Fruit fly (Drosophila melanogaster) whole organism, prepupa: ENCODE data around the gene ND-42.
A peak's percentile ranks its signal among the peaks of the same experiment; 100 is the strongest.

Experiments used
- CG10631 ChIP-seq: fragments of 200-800 bp; sonication (Bioruptor generic); optimal IDR thresholded peaks from 2 replicates; lab custom pipeline; 2016; ENCODE audit warnings: missing biosample characterization, missing genetic modification characterization
- CG10669 ChIP-seq: fragments of 200-800 bp; sonication (Bioruptor generic); optimal IDR thresholded peaks from 3 replicates; lab custom pipeline; 2018; ENCODE audit warnings: missing biosample characterization, mild to moderate bottlenecking, missing genetic modification characterization, moderate library complexity
- CG11294 ChIP-seq: fragments of 200-800 bp; sonication (Bioruptor generic); IDR thresholded peaks from 2 replicates; pipeline ENCODE4 v1.3.6; 2022; ENCODE audit warnings: missing biosample characterization, missing genetic modification characterization
- CG11902 ChIP-seq: fragments of 200-800 bp; sonication (Bioruptor generic); optimal IDR thresholded peaks from 3 replicates; lab custom pipeline; 2016; ENCODE audit warnings: missing biosample characterization, missing genetic modification characterization
- CG15336 ChIP-seq: fragments of 200-800 bp; sonication (Bioruptor generic); IDR thresholded peaks from 2 replicates; pipeline ENCODE4 v1.3.6; 2022; ENCODE audit warnings: missing biosample characterization, missing genetic modification characterization
- CG1621 ChIP-seq: fragments of 200-800 bp; sonication (Bioruptor generic); optimal IDR thresholded peaks from 3 replicates; lab custom pipeline; 2018; ENCODE audit warnings: missing biosample characterization, mild to moderate bottlenecking, missing genetic modification characterization
- CG16779 ChIP-seq: fragments of 200-800 bp; sonication (Bioruptor generic); optimal IDR thresholded peaks from 3 replicates; lab custom pipeline; 2017; ENCODE audit warnings: missing biosample characterization, mild to moderate bottlenecking, missing genetic modification characterization
- CG3032 ChIP-seq: fragments of 200-800 bp; optimal IDR thresholded peaks from 2 replicates; lab custom pipeline; 2019; ENCODE audit warnings: missing biosample characterization, mild to moderate bottlenecking, missing genetic modification characterization, moderate library complexity
- CG31627 ChIP-seq: fragments of 200-800 bp; sonication (Bioruptor generic); optimal IDR thresholded peaks from 3 replicates; lab custom pipeline; 2016; ENCODE audit warnings: missing biosample characterization, missing genetic modification characterization
- CG32006 ChIP-seq: fragments of 200-800 bp; sonication (Bioruptor generic); optimal IDR thresholded peaks from 3 replicates; lab custom pipeline; 2017; ENCODE audit warnings: missing biosample characterization, mild to moderate bottlenecking, missing genetic modification characterization
- CG34406 ChIP-seq: fragments of 200-800 bp; sonication (Bioruptor generic); optimal IDR thresholded peaks from 3 replicates; lab custom pipeline; 2016; ENCODE audit warnings: missing biosample characterization, missing genetic modification characterization
- CG4318 ChIP-seq: fragments of 200-800 bp; sonication (Bioruptor generic); optimal IDR thresholded peaks from 3 replicates; lab custom pipeline; 2017; ENCODE audit warnings: missing biosample characterization, mild to moderate bottlenecking, missing genetic modification characterization
- CG6163 ChIP-seq: fragments of 200-800 bp; sonication (Bioruptor generic); IDR thresholded peaks from 3 replicates; pipeline ENCODE4 v1.3.6; 2022; ENCODE audit warnings: missing biosample characterization, missing genetic modification characterization
- CG6276 ChIP-seq: fragments of 200-800 bp; sonication (Bioruptor generic); optimal IDR thresholded peaks from 2 replicates; lab custom pipeline; 2017; ENCODE audit warnings: missing biosample characterization, mild to moderate bottlenecking, missing genetic modification characterization
- CG6792 ChIP-seq: fragments of 200-800 bp; sonication (Bioruptor generic); optimal IDR thresholded peaks from 3 replicates; lab custom pipeline; 2016; ENCODE audit warnings: missing biosample characterization, missing genetic modification characterization
- CG6854 ChIP-seq: fragments of 200-800 bp; sonication (Bioruptor generic); optimal IDR thresholded peaks from 2 replicates; lab custom pipeline; 2017; ENCODE audit warnings: missing biosample characterization, mild to moderate bottlenecking, missing genetic modification characterization
- CG7368 ChIP-seq: fragments of 200-800 bp; sonication (Bioruptor generic); optimal IDR thresholded peaks from 3 replicates; lab custom pipeline; 2016; ENCODE audit warnings: missing biosample characterization, missing genetic modification characterization
- CG8119 ChIP-seq: fragments of 200-800 bp; sonication (Bioruptor generic); IDR thresholded peaks from 3 replicates; pipeline ENCODE4 v1.3.6; 2022; ENCODE audit warnings: missing biosample characterization, missing genetic modification characterization
- CG8319 ChIP-seq: fragments of 200-800 bp; sonication (Bioruptor generic); optimal IDR thresholded peaks from 3 replicates; lab custom pipeline; 2016; ENCODE audit warnings: missing biosample characterization, missing genetic modification characterization
- CG8632 ChIP-seq: fragments of 200-800 bp; sonication (Bioruptor generic); optimal IDR thresholded peaks from 3 replicates; lab custom pipeline; 2016; ENCODE audit warnings: missing biosample characterization, missing genetic modification characterization
- CG9139 ChIP-seq: fragments of 200-800 bp; sonication (Bioruptor generic); optimal IDR thresholded peaks from 3 replicates; lab custom pipeline; 2017; ENCODE audit warnings: missing biosample characterization, mild to moderate bottlenecking, missing genetic modification characterization
- Eip75B ChIP-seq: fragments of 200-800 bp; sonication (Bioruptor generic); optimal IDR thresholded peaks from 3 replicates; lab custom pipeline; 2016; ENCODE audit warnings: missing biosample characterization, missing genetic modification characterization
- Eip78C ChIP-seq: fragments of 200-800 bp; sonication (Bioruptor generic); peaks from one replicate; lab custom pipeline; 2016; ENCODE audit warnings: missing biosample characterization, missing genetic modification characterization
- Ets96B ChIP-seq: fragments of 200-800 bp; optimal IDR thresholded peaks from 2 replicates; lab custom pipeline; 2019; ENCODE audit warnings: missing biosample characterization, mild to moderate bottlenecking, missing genetic modification characterization, moderate library complexity
- Hr38 ChIP-seq: sonication (Bioruptor generic); optimal IDR thresholded peaks from 2 replicates; lab custom pipeline; 2016; ENCODE audit warnings: missing biosample characterization, missing genetic modification characterization
- Hr39 ChIP-seq: fragments of 200-800 bp; sonication (Bioruptor generic); optimal IDR thresholded peaks from 2 replicates; lab custom pipeline; 2016; ENCODE audit warnings: missing biosample characterization, missing genetic modification characterization
- Lpt ChIP-seq: fragments of 200-800 bp; sonication (Bioruptor generic); optimal IDR thresholded peaks from 3 replicates; lab custom pipeline; 2016; ENCODE audit warnings: missing biosample characterization, missing genetic modification characterization
- Met ChIP-seq: fragments of 200-800 bp; sonication (Bioruptor generic); optimal IDR thresholded peaks from 3 replicates; lab custom pipeline; 2016; ENCODE audit warnings: missing biosample characterization, missing genetic modification characterization
- OdsH ChIP-seq: fragments of 200-800 bp; sonication (Bioruptor generic); optimal IDR thresholded peaks from 3 replicates; lab custom pipeline; 2016; ENCODE audit warnings: missing biosample characterization, missing genetic modification characterization
- Smox ChIP-seq: fragments of 200-800 bp; sonication (Bioruptor generic); optimal IDR thresholded peaks from 3 replicates; lab custom pipeline; 2016; ENCODE audit warnings: missing biosample characterization, missing genetic modification characterization
- Sox102F ChIP-seq: fragments of 200-800 bp; sonication (Bioruptor generic); optimal IDR thresholded peaks from 2 replicates; lab custom pipeline; 2016; ENCODE audit warnings: missing biosample characterization, mild to moderate bottlenecking, missing genetic modification characterization
- Sox14 ChIP-seq: fragments of 200-800 bp; sonication (Bioruptor generic); optimal IDR thresholded peaks from 3 replicates; lab custom pipeline; 2016; ENCODE audit warnings: missing biosample characterization, missing genetic modification characterization
- Sox15 ChIP-seq: fragments of 200-800 bp; sonication (Bioruptor generic); optimal IDR thresholded peaks from 3 replicates; lab custom pipeline; 2016; ENCODE audit warnings: missing biosample characterization, missing genetic modification characterization
- achi ChIP-seq: fragments of 200-800 bp; sonication (Bioruptor generic); optimal IDR thresholded peaks from 3 replicates; lab custom pipeline; 2016; ENCODE audit warnings: missing biosample characterization, missing genetic modification characterization
- acj6 ChIP-seq: fragments of 200-800 bp; sonication (Bioruptor generic); optimal IDR thresholded peaks from 3 replicates; lab custom pipeline; 2016; ENCODE audit warnings: missing biosample characterization, missing genetic modification characterization
- cyc ChIP-seq: fragments of 200-800 bp; sonication (Bioruptor generic); optimal IDR thresholded peaks from 3 replicates; lab custom pipeline; 2016; ENCODE audit warnings: missing biosample characterization, missing genetic modification characterization
- dac ChIP-seq: fragments of 200-800 bp; sonication (Bioruptor generic); optimal IDR thresholded peaks from 2 replicates; lab custom pipeline; 2017; ENCODE audit warnings: missing biosample characterization, mild to moderate bottlenecking, missing genetic modification characterization
- dsx ChIP-seq: fragments of 200-800 bp; optimal IDR thresholded peaks from 3 replicates; lab custom pipeline; 2019; ENCODE audit warnings: missing biosample characterization, mild to moderate bottlenecking, missing genetic modification characterization, moderate library complexity; ENCODE audit not compliant: poor library complexity, severe bottlenecking
- eg ChIP-seq: fragments of 200-800 bp; sonication (Bioruptor generic); IDR thresholded peaks from 3 replicates; pipeline ENCODE4 v1.3.6; 2022; ENCODE audit warnings: missing biosample characterization, missing genetic modification characterization
- esn ChIP-seq: fragments of 200-800 bp; sonication (Bioruptor generic); optimal IDR thresholded peaks from 2 replicates; lab custom pipeline; 2016; ENCODE audit warnings: missing biosample characterization, mild to moderate bottlenecking, missing genetic modification characterization, moderate library complexity
- fd59A ChIP-seq: fragments of 200-800 bp; sonication (Bioruptor generic); optimal IDR thresholded peaks from 2 replicates; lab custom pipeline; 2017; ENCODE audit warnings: missing biosample characterization, mild to moderate bottlenecking, missing genetic modification characterization, missing genetic modification reagents
- fd85E ChIP-seq: fragments of 200-800 bp; sonication (Bioruptor generic); optimal IDR thresholded peaks from 3 replicates; lab custom pipeline; 2016; ENCODE audit warnings: missing biosample characterization, missing genetic modification characterization
- fkh ChIP-seq: fragments of 200-800 bp; sonication (Bioruptor generic); optimal IDR thresholded peaks from 3 replicates; lab custom pipeline; 2017; ENCODE audit warnings: missing biosample characterization, mild to moderate bottlenecking, missing genetic modification characterization, moderate library complexity
- lz ChIP-seq: fragments of 200-800 bp; sonication (Bioruptor generic); optimal IDR thresholded peaks from 3 replicates; lab custom pipeline; 2016; ENCODE audit warnings: missing biosample characterization, missing genetic modification characterization
- net ChIP-seq: fragments of 200-800 bp; sonication (Bioruptor generic); optimal IDR thresholded peaks from 3 replicates; lab custom pipeline; 2016; ENCODE audit warnings: missing biosample characterization, missing genetic modification characterization
- pdm3 ChIP-seq: fragments of 200-800 bp; sonication (Bioruptor generic); optimal IDR thresholded peaks from 3 replicates; lab custom pipeline; 2016; ENCODE audit warnings: missing biosample characterization, missing genetic modification characterization
- salr ChIP-seq, 2 experiments: fragments of 200-800 bp; sonication (Bioruptor generic); optimal IDR thresholded peaks; 3 replicates each; lab custom pipeline; 2016 to 2018; ENCODE audit warnings: missing biosample characterization in 2 of 2, missing genetic modification characterization in 2 of 2, mild to moderate bottlenecking in 1 of 2
- spab ChIP-seq: fragments of 200-800 bp; sonication (Bioruptor generic); optimal IDR thresholded peaks from 2 replicates; lab custom pipeline; 2017; ENCODE audit warnings: missing biosample characterization, mild to moderate bottlenecking, missing genetic modification characterization, missing genetic modification reagents
- svp ChIP-seq: fragments of 200-800 bp; sonication (Bioruptor generic); peaks from one replicate; lab custom pipeline; 2016; ENCODE audit warnings: missing biosample characterization, missing genetic modification characterization
- topi ChIP-seq: fragments of 200-800 bp; sonication (Bioruptor generic); optimal IDR thresholded peaks from 3 replicates; lab custom pipeline; 2016; ENCODE audit warnings: missing biosample characterization, missing genetic modification characterization
- vri ChIP-seq: fragments of 200-800 bp; sonication (Bioruptor generic); optimal IDR thresholded peaks from 3 replicates; lab custom pipeline; 2016; ENCODE audit warnings: missing biosample characterization, mild to moderate bottlenecking, missing genetic modification characterization

Gene ND-42

DNA sequence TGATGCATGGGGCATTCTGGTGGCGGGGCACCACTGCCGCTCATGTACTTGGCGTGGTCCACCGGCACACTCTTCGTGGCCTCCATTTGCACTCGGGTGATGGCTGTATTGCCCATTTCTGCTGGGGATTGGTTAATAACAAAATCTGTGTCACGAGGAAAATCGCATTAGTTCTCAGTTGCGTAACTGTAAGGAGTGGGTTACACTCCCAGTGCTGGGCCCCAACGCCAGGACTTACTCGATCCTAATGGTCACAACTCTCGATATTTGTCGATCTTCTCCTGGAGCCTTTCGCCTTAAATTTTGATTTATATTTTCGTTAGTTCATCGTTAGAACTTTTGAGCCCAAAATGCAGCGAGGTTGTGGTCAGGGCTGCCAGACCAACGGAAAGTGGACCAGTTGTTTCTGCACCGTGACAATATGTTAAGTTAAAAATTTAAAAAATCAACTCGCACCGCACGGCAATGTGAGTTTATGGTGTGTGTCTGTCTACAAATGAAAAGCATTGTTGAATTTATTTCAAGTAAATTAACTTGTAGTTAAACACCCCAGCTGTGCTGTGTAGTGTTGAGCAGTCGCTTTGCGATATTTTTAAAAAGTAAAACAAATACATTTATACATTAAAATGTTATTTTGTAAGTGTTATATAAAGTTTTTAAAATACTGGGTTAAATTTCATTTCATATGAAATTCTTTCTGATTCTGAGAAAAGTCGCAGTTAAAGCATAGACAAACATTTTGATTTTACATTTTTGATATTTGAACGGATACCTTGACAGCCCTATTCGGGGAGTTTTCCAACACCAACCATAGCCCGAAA lies at the start of gene ND-42, which contains the start of gene Cchl:
TSS of gene ND-42 (plus strand) at position 788 of the 821 bp plus-strand sequence.
TSS of gene Cchl (minus strand) at position 559 of the 821 bp plus-strand sequence.
- TF ChIP-seq net (GFP tag; lab: Kevin White, UChicago) (peak; percentile 82), pdm3 (GFP tag; lab: Kevin White, UChicago) (peak; percentile 80), CG6792 (peak; percentile 76), Eip75B (peak; percentile 82), acj6 (GFP tag; lab: Kevin White, UChicago) (peak; percentile 85), CG8632 (GFP tag; lab: Kevin White, UChicago) (peak; percentile 75), fd85E (GFP tag; lab: Kevin White, UChicago) (no peak), salr (GFP tag; optimal IDR thresholded peaks at IDR 0.05; lab: Kevin White, UChicago) (no peak), Hr39 (peak; percentile 77), CG8119 (peak; percentile 68), topi (GFP tag; lab: Kevin White, UChicago) (peak; percentile 79), Sox15 (GFP tag; lab: Kevin White, UChicago) (peak; percentile 69), CG10669 (GFP tag; lab: Kevin White, UChicago) (no peak), CG9139 (no peak), vri (GFP tag; lab: Kevin White, UChicago) (peak; percentile 60), Hr38 (peak; percentile 54), Eip78C (peak; percentile 95), CG32006 (GFP tag; lab: Kevin White, UChicago) (no peak), CG8319 (GFP tag; lab: Kevin White, UChicago) (peak; percentile 69), svp (GFP tag; lab: Kevin White, UChicago) (no peak), CG10631 (GFP tag; lab: Kevin White, UChicago) (peak; percentile 87), fkh (GFP tag; lab: Kevin White, UChicago) (no peak), CG1621 (no peak), Smox (GFP tag; lab: Kevin White, UChicago) (no peak), CG7368 (GFP tag; lab: Kevin White, UChicago) (peak; percentile 61), eg (GFP tag; lab: Robert Waterston, UW) (peak; percentile 81), CG4318 (no peak), lz (GFP tag; lab: Kevin White, UChicago) (peak; percentile 79), CG31627 (peak; percentile 86), CG15336 (peak; percentile 64), spab (GFP tag; lab: Kevin White, UChicago) (no peak), cyc (GFP tag; lab: Kevin White, UChicago) (peak; percentile 81), fd59A (GFP tag; lab: Kevin White, UChicago) (peak; percentile 62), CG34406 (peak; percentile 80), CG11294 (GFP tag; lab: Robert Waterston, UW) (peak; percentile 50; the same call in 1 of the 2 replicates), Sox14 (GFP tag; lab: Kevin White, UChicago) (peak; percentile 75), Met (GFP tag; lab: Kevin White, UChicago) (no peak), dac (no peak), achi (GFP tag; lab: Kevin White, UChicago) (peak; percentile 80), CG3032 (tag; lab: Kevin White, UChicago) (peak; percentile 81), Sox102F (GFP tag; lab: Kevin White, UChicago) (no peak), CG6276 (GFP tag; lab: Kevin White, UChicago) (no peak), CG16779 (tag; lab: Kevin White, UChicago) (no peak), Lpt (GFP tag; lab: Kevin White, UChicago) (peak; percentile 53), esn (GFP tag; lab: Kevin White, UChicago) (peak; percentile 88), CG6163 (GFP tag; lab: Robert Waterston, UW) (peak; percentile 74; the same call in 2 of the 3 replicates), dsx (GFP tag; lab: Kevin White, UChicago) (peak; percentile 51), OdsH (GFP tag; lab: Kevin White, UChicago) (no peak), CG11902 (GFP tag; lab: Kevin White, UChicago) (peak; percentile 57), Ets96B (tag; lab: Kevin White, UChicago) (peak; percentile 71), CG6854 (GFP tag; lab: Kevin White, UChicago) (peak; percentile 16)
